Worm (Caenorhabditis elegans) whole organism, L3 larva: ENCODE data around the gene fbxc-32.
A peak's percentile ranks its signal among the peaks of the same experiment; 100 is the strongest.
"Not testable (repeated sequence)": the region's sequence is repeated elsewhere in the genome, so short reads cannot be mapped to it uniquely, and the experiment has no call there.

ENCODE experiments used
- ZK546.5 ChIP-seq: sonication (generic microtip); optimal IDR thresholded peaks from 2 replicates; lab custom pipeline; 2017; ENCODE audit warnings: missing biosample characterization, missing genetic modification characterization
- ama-1 ChIP-seq: fragments of 150-350 bp; optimal IDR thresholded peaks from 2 replicates; lab custom pipeline; 2018
- ceh-16 ChIP-seq: sonication (generic microtip); optimal IDR thresholded peaks from 2 replicates; lab custom pipeline; 2017; ENCODE audit warnings: missing biosample characterization, missing genetic modification characterization
- ceh-28 ChIP-seq: fragments of 150-350 bp; optimal IDR thresholded peaks from 2 replicates; lab custom pipeline; 2014; ENCODE audit warnings: missing biosample characterization, missing genetic modification reagents, missing genetic modification characterization
- ceh-82 ChIP-seq: fragments of 150-350 bp; optimal IDR thresholded peaks from 2 replicates; lab custom pipeline; 2014; ENCODE audit warnings: missing biosample characterization, missing genetic modification characterization
- ceh-9 ChIP-seq: sonication (generic microtip); optimal IDR thresholded peaks from 2 replicates; lab custom pipeline; 2018; ENCODE audit warnings: missing biosample characterization, missing genetic modification characterization
- daf-12 ChIP-seq: fragments of 150-350 bp; optimal IDR thresholded peaks from 2 replicates; lab custom pipeline; 2014; ENCODE audit warnings: missing biosample characterization, missing genetic modification reagents, missing genetic modification characterization
- egl-27 ChIP-seq: sonication (generic microtip); optimal IDR thresholded peaks from 4 replicates; lab custom pipeline; 2017; ENCODE audit warnings: missing biosample characterization, missing genetic modification reagents, missing genetic modification characterization
- egl-5 ChIP-seq: fragments of 150-350 bp; optimal IDR thresholded peaks from 2 replicates; lab custom pipeline; 2017; ENCODE audit warnings: missing biosample characterization, missing genetic modification reagents, missing genetic modification characterization, inconsistent platforms
- elt-1 ChIP-seq: fragments of 150-350 bp; optimal IDR thresholded peaks from 2 replicates; lab custom pipeline; 2014; ENCODE audit warnings: missing biosample characterization, missing genetic modification characterization
- elt-2 ChIP-seq: sonication (generic microtip); optimal IDR thresholded peaks from 2 replicates; lab custom pipeline; 2016; ENCODE audit warnings: missing genetic modification reagents, mild to moderate bottlenecking, missing genetic modification characterization, missing compliant biosample characterization
- elt-3 ChIP-seq, 3 experiments: fragments of 150-350 bp in 1 of 3; sonication (generic microtip) in 2 of 3; optimal IDR thresholded peaks; 2 replicates in 2 of 3; 4 replicates in 1 of 3; lab custom pipeline; 2014 to 2017; ENCODE audit warnings: missing biosample characterization in 3 of 3, missing genetic modification characterization in 3 of 3
- eor-1 ChIP-seq, 2 experiments: fragments of 150-350 bp; optimal IDR thresholded peaks; 2 replicates each; lab custom pipeline; 2014 to 2018; ENCODE audit warnings: missing biosample characterization in 2 of 2, missing genetic modification characterization in 2 of 2
- fkh-10 ChIP-seq: sonication (generic microtip); optimal IDR thresholded peaks from 2 replicates; lab custom pipeline; 2017; ENCODE audit warnings: missing biosample characterization, missing genetic modification reagents, missing genetic modification characterization
- fkh-2 ChIP-seq: fragments of 150-350 bp; optimal IDR thresholded peaks from 2 replicates; lab custom pipeline; 2014; ENCODE audit warnings: missing biosample characterization, missing genetic modification reagents, missing genetic modification characterization
- fos-1 ChIP-seq: fragments of 150-350 bp; optimal IDR thresholded peaks from 2 replicates; lab custom pipeline; 2014; ENCODE audit warnings: missing biosample characterization, missing genetic modification characterization
- hmg-11 ChIP-seq: sonication (generic microtip); optimal IDR thresholded peaks from 2 replicates; lab custom pipeline; 2016; ENCODE audit warnings: missing genetic modification characterization, missing compliant biosample characterization
- jun-1 ChIP-seq: fragments of 150-350 bp; optimal IDR thresholded peaks from 2 replicates; lab custom pipeline; 2014; ENCODE audit warnings: missing biosample characterization, missing genetic modification reagents, missing genetic modification characterization
- lin-15B ChIP-seq: fragments of 150-350 bp; optimal IDR thresholded peaks from 2 replicates; lab custom pipeline; 2014; ENCODE audit warnings: missing biosample characterization, missing genetic modification characterization
- lin-39 ChIP-seq: fragments of 150-350 bp; optimal IDR thresholded peaks from 2 replicates; lab custom pipeline; 2018; ENCODE audit warnings: missing biosample characterization, missing genetic modification reagents, missing genetic modification characterization
- mdl-1 ChIP-seq: fragments of 150-350 bp; optimal IDR thresholded peaks from 2 replicates; lab custom pipeline; 2014; ENCODE audit warnings: missing biosample characterization, missing genetic modification characterization
- mml-1 ChIP-seq: fragments of 150-350 bp; sonication (generic microtip); optimal IDR thresholded peaks from 3 replicates; lab custom pipeline; 2014; ENCODE audit warnings: missing biosample characterization, missing genetic modification characterization
- nfya-1 ChIP-seq: sonication (generic microtip); optimal IDR thresholded peaks from 2 replicates; lab custom pipeline; 2017; ENCODE audit warnings: missing genetic modification characterization, mild to moderate bottlenecking, missing compliant biosample characterization, antibody characterized with exemption, moderate library complexity; ENCODE audit not compliant: insufficient read depth
- nhr-11 ChIP-seq: fragments of 150-350 bp; optimal IDR thresholded peaks from 2 replicates; lab custom pipeline; 2014; ENCODE audit warnings: missing biosample characterization, missing genetic modification characterization
- nhr-237 ChIP-seq: fragments of 150-350 bp; optimal IDR thresholded peaks from 2 replicates; lab custom pipeline; 2014; ENCODE audit warnings: missing biosample characterization, missing genetic modification characterization
- nhr-25 ChIP-seq: sonication (generic microtip); optimal IDR thresholded peaks from 2 replicates; lab custom pipeline; 2017; ENCODE audit warnings: missing biosample characterization, missing genetic modification characterization
- nhr-28 ChIP-seq: fragments of 150-350 bp; optimal IDR thresholded peaks from 2 replicates; lab custom pipeline; 2014; ENCODE audit warnings: missing biosample characterization, missing genetic modification characterization
- nhr-43 ChIP-seq: sonication (generic microtip); optimal IDR thresholded peaks from 2 replicates; lab custom pipeline; 2016; ENCODE audit warnings: mild to moderate bottlenecking, missing genetic modification characterization, missing compliant biosample characterization; ENCODE audit not compliant: poor library complexity, severe bottlenecking
- nhr-76 ChIP-seq: fragments of 150-350 bp; sonication (generic microtip); optimal IDR thresholded peaks from 5 replicates; lab custom pipeline; 2014; ENCODE audit warnings: missing biosample characterization, missing genetic modification characterization
- nhr-77 ChIP-seq: fragments of 150-350 bp; optimal IDR thresholded peaks from 2 replicates; lab custom pipeline; 2014; ENCODE audit warnings: missing biosample characterization, missing genetic modification characterization
- pha-4 ChIP-seq: fragments of 150-350 bp; optimal IDR thresholded peaks from 2 replicates; lab custom pipeline; 2014; ENCODE audit warnings: missing biosample characterization, missing genetic modification reagents, missing genetic modification characterization
- pqm-1 ChIP-seq: fragments of 150-350 bp; optimal IDR thresholded peaks from 2 replicates; lab custom pipeline; 2017; ENCODE audit warnings: missing biosample characterization, missing genetic modification characterization, inconsistent platforms
- sea-2 ChIP-seq: fragments of 150-350 bp; sonication (generic microtip); optimal IDR thresholded peaks from 4 replicates; lab custom pipeline; 2014; ENCODE audit warnings: missing biosample characterization, missing genetic modification reagents, missing genetic modification characterization
- skn-1 ChIP-seq: fragments of 150-350 bp; optimal IDR thresholded peaks from 2 replicates; lab custom pipeline; 2014; ENCODE audit warnings: missing biosample characterization, missing genetic modification characterization
- snpc-4 ChIP-seq: fragments of 150-350 bp; optimal IDR thresholded peaks from 2 replicates; lab custom pipeline; 2014; ENCODE audit warnings: missing biosample characterization, missing genetic modification characterization
- unc-39 ChIP-seq: sonication (generic microtip); optimal IDR thresholded peaks from 4 replicates; lab custom pipeline; 2017; ENCODE audit warnings: missing biosample characterization, missing genetic modification characterization
- unc-62 ChIP-seq: fragments of 150-350 bp; sonication (generic microtip); optimal IDR thresholded peaks from 4 replicates; lab custom pipeline; 2014; ENCODE audit warnings: missing biosample characterization, missing genetic modification reagents, missing genetic modification characterization
- zag-1 ChIP-seq: fragments of 150-350 bp; optimal IDR thresholded peaks from 2 replicates; lab custom pipeline; 2014; ENCODE audit warnings: missing biosample characterization, missing genetic modification characterization

Gene fbxc-32

DNA sequence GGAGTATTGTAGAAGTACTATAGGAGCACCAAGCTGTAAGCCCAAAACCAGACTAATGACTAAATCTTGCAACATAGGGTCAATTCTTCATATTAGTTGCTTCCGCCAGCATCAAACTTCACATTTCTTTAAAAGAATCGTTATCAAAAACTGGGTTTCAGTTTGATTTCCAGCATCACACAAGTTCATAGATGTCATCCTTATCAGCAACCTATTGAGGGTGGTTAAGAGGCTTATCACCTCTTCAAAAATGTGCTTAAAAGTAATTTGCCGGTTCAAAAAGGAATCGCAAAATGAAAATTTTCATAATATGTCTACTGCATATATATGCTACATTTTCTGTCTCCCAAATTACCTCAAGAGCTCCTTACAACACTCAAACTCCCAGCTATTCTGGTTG is 4.2 kb downstream of the fbxc-32 start, which contains the start of gene clec-43:
clec-43 (plus strand) TSS at position 294 of the 400 bp plus-strand sequence.
- no peak for TF ChIP-seq lin-15B (tag; lab: Kevin White, UChicago)
- TF ChIP-seq elt-2 (tag; lab: Kevin White, UChicago) = peak; percentile 81
- TF ChIP-seq skn-1 (tag; lab: Kevin White, UChicago) = no peak
- TF ChIP-seq nhr-25 (tag; lab: Kevin White, UChicago) = no peak
- no peak for TF ChIP-seq fkh-2 (tag; lab: Kevin White, UChicago)
- TF ChIP-seq pqm-1 = peak; percentile 76

DNA sequence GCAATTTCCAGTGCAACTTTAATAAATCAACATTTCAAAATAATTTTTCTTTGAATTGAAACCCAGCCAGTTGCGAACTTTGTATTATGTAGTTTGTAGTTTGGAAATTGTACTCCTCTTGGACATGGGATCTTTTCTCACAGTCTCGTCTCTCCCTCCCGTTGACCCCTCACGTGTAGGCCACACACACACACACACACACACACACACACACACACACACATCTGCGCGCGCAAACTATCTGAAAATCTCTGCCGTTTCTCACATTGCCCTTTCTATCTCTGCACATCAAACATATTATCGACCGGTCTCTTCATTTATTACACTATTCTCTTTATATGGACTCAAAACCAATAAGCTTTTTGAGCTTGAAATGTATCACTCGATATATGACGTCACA is 7.2 kb downstream of the fbxc-32 start, which contains the start of gene fbxc-36:
fbxc-36 (plus strand) TSS at position 205 of the 400 bp plus-strand sequence.
- TF ChIP-seq hmg-11 (tag; lab: Kevin White, UChicago) (no peak), daf-12 (no peak), egl-27 (tag; lab: Kevin White, UChicago) (no peak), pha-4 (no peak), nhr-25 (tag; lab: Kevin White, UChicago) (no peak), mdl-1 (tag; lab: Kevin White, UChicago) (no peak)

DNA sequence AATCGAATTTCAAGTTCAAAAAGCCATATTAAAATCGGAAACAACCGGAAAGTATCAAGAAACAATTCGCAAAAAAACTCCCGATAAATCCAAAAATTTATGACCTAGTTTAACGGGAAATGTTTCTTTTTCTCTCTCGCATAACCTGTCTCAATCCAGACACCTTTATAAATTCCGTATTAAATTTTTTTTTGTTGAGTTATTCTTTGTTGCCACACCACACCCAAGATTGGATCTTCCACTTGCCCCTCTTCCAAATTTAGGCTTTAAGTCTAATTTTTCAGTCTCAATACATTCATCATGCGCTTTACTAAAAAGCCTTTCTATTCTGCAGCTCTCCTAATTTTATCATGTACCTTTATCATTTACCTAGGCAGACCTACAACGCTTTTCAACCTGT is 9.4 kb downstream of the fbxc-32 start, which contains the start of gene R07C3.3:
R07C3.3 (plus strand) TSS at position 301 of the 400 bp plus-strand sequence.
- TF ChIP-seq snpc-4 = no peak
- TF ChIP-seq lin-39 (tag; lab: Kevin White, UChicago) = no peak
- no peak for TF ChIP-seq ceh-16 (tag; lab: Kevin White, UChicago)
- no peak for TF ChIP-seq jun-1
- TF ChIP-seq fos-1 (tag; lab: Kevin White, UChicago) = no peak
- no peak for TF ChIP-seq mdl-1 (tag; lab: Kevin White, UChicago)
- no peak for TF ChIP-seq ceh-9 (tag; lab: Kevin White, UChicago)
- TF ChIP-seq ceh-28 (tag; lab: Kevin White, UChicago) = no peak
- no peak for TF ChIP-seq mml-1 (tag; lab: Kevin White, UChicago)
- TF ChIP-seq nfya-1 (tag; lab: Kevin White, UChicago) = no peak
- TF ChIP-seq elt-1 (tag; lab: Kevin White, UChicago) = no peak
- TF ChIP-seq skn-1 (tag; lab: Kevin White, UChicago) = no peak
- TF ChIP-seq eor-1 (tag; optimal IDR thresholded peaks at IDR 0.05; lab: Kevin White, UChicago) = no peak

DNA sequence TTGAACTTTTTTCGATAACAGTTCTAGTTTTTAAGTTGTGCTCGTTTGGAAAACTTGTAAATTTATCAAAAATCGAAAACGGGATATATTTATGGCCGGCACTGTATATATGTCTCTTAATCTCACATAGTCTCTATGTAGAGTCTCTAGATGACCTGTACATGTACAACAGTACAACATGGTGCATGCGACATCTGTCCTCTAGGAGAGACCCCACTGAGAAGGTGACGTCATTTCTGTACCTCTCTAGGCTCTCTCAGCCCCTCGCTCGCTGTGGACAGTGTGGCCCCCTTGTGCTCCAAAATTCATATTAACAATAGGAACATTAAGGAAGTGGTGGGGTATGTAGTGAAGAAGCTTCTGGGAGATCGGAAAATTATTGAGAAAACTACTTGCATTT is 10.7 kb downstream of the fbxc-32 start:
- no peak for TF ChIP-seq daf-12
- TF ChIP-seq elt-3 (tag; optimal IDR thresholded peaks at IDR 0.05; lab: Kevin White, UChicago) = no peak
- TF ChIP-seq fkh-2 (tag; lab: Kevin White, UChicago) = no peak
- TF ChIP-seq unc-39 (tag; lab: Kevin White, UChicago) = no peak

DNA sequence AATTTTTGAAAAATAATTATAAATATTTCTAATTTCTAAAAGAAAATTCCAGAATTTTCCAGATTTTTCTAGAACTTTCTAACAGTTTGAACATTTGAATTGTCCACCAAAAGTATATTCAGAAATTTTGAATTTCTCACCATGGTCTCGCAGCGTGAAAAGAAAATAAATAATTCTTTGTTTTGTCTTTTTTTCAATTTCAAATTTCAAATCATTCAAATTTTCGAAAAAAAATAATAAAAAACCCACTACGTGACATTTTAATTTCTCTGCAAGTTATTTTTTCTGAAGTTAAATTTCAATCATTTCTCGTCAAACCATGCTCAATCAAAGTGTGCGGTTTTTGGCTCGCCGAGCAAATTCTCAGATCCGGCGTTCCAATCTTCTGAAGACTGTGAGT is 15.3 kb downstream of the fbxc-32 start, which contains the start of gene acs-15:
acs-15 (plus strand) TSS at position 301 of the 400 bp plus-strand sequence.
- TF ChIP-seq ZK546.5 (no peak), nfya-1 (tag; lab: Kevin White, UChicago) (no peak), pqm-1 (no peak), nhr-28 (tag; lab: Kevin White, UChicago) (no peak), zag-1 (tag; lab: Kevin White, UChicago) (no peak), nhr-11 (tag; lab: Kevin White, UChicago) (no peak), unc-62 (GFP tag; lab: Kevin White, UChicago) (no peak), fos-1 (tag; lab: Kevin White, UChicago) (no peak)

DNA sequence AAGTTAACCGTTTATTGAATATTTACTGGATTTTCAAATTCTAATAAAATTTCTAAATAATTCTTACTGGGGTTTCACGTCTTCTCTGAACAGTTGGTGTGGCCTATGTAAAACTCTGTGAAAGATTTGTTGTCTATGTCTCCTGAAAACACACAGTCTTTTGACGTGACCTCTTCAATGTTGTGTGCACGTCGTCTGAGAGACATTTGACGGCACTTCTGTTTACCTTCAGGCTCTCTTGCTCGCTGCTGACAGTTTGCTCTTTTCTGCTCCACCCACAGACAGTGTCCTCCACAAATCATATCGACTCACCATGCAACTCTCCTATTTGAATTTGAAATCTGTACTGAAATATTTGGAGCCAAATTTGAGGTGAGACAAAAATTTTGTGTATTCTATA is 17.1 kb downstream of the fbxc-32 start, which contains the start of gene fbxc-34:
fbxc-34 (plus strand) TSS at position 301 of the 400 bp plus-strand sequence.
- TF ChIP-seq eor-1 (tag; optimal IDR thresholded peaks at IDR 0.05; lab: Kevin White, UChicago); ceh-82; unc-39 (tag; lab: Kevin White, UChicago): not testable (repeated sequence)

- TF ChIP-seq nhr-77 = no peak
- no peak for TF ChIP-seq ceh-16 (tag; lab: Kevin White, UChicago)
- TF ChIP-seq nhr-43 (tag; lab: Kevin White, UChicago) = no peak
- TF ChIP-seq egl-5 (tag; lab: Kevin White, UChicago) = no peak
- TF ChIP-seq ceh-82 = no peak
- no peak for TF ChIP-seq lin-39 (tag; lab: Kevin White, UChicago)
- no peak for TF ChIP-seq nhr-76 (tag; lab: Kevin White, UChicago)
- TF ChIP-seq egl-27 (tag; lab: Kevin White, UChicago) = no peak
- no peak for TF ChIP-seq fos-1 (tag; lab: Kevin White, UChicago)
- no peak for TF ChIP-seq snpc-4
- TF ChIP-seq sea-2 (GFP tag; lab: Kevin White, UChicago) = no peak
- no peak for TF ChIP-seq elt-2 (tag; lab: Kevin White, UChicago)
- no peak for TF ChIP-seq nfya-1 (tag; lab: Kevin White, UChicago)
- TF ChIP-seq eor-1 (tag; optimal IDR thresholded peaks at IDR 0.05; lab: Kevin White, UChicago) = no peak
- TF ChIP-seq ama-1 (lab: Kevin White, UChicago) = no peak
- no peak for TF ChIP-seq fkh-10 (GFP tag; lab: Kevin White, UChicago)
- no peak for TF ChIP-seq zag-1 (tag; lab: Kevin White, UChicago)
- no peak for TF ChIP-seq nhr-11 (tag; lab: Kevin White, UChicago)
- TF ChIP-seq ZK546.5 = no peak
- no peak for TF ChIP-seq nhr-237 (tag; lab: Kevin White, UChicago)
- TF ChIP-seq, all 47 proteins: peak for 0
These were observed 20.7 kb downstream of the fbxc-32 start, which contains the start of gene R07C3.13 for ce11 chrII:927331-927730. TSS of gene R07C3.13 (minus strand) at chrII:927431.
